Fruit fly (Drosophila melanogaster) whole organism, wandering third instar larva: Measurements from ENCODE around the gene CG5191.

Source experiments
- Hr83 ChIP-seq: fragments of 200-300 bp; sonication (Bioruptor generic); optimal IDR thresholded peaks from 2 replicates; lab custom pipeline; 2016; ENCODE audit warnings: missing biosample characterization, mild to moderate bottlenecking, missing genetic modification characterization, moderate library complexity; ENCODE audit not compliant: poor library complexity, severe bottlenecking
- Myc ChIP-seq: fragments of >200 bp; optimal IDR thresholded peaks from 2 replicates; lab custom pipeline; 2017
- dsf ChIP-seq: sonication (Bioruptor generic); optimal IDR thresholded peaks from 2 replicates; lab custom pipeline; 2016; ENCODE audit warnings: missing biosample characterization, missing genetic modification characterization, borderline replicate concordance
- lola ChIP-seq: fragments of >200 bp; optimal IDR thresholded peaks from 2 replicates; lab custom pipeline; 2017; ENCODE audit warnings: missing biosample characterization, missing genetic modification characterization
- sage ChIP-seq: fragments of 200-800 bp; sonication (Bioruptor generic); optimal IDR thresholded peaks from 2 replicates; lab custom pipeline; 2016; ENCODE audit warnings: missing biosample characterization, mild to moderate bottlenecking, missing genetic modification characterization

DNA sequence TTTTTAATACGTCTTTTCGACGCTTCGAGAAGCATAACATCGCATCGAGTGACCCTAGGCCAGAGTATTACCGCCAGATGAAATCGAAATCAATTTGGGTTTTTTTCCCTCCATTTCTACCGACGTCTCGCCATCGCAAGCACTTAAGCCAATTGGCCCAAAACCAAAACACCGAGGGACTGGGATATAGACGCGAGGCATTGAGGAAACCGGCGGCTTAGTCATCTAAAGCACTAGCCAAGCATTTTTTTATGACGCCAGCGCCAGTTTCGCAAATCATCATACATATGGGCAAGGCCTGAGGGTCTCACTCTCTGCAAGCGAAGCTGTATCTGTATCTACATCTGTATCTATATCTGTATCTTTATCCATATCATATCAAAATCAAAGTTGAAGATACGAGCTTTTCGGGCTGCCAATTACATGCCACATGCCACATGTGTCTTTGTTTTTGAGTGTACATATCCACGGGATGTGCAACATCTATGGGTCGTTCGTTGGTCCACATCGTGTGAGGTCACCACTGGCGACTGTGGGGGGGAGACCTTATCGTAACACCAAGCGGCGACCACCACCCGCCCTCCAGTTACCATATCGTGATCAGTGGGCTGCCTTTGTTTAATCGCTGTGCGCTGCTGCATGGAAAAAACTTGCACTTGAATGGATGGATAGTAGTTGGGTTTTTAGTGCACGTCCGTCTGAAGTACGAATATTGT lies 7.0 kb downstream of the CG5191 start:
- TF ChIP-seq sage (GFP tag; lab: Kevin White, UChicago) (no peak), Hr83 (no peak), lola (no peak), Myc (no peak), dsf (GFP tag; lab: Kevin White, UChicago) (no peak)
